Fruit fly (Drosophila melanogaster) whole organism, wandering third instar larva: ENCODE results near the gene REPTOR.

Experiments
- Abd-B ChIP-seq: fragments of >200 bp; optimal IDR thresholded peaks from 2 replicates; lab custom pipeline; 2017; ENCODE audit warnings: missing biosample characterization, missing genetic modification characterization
- CG32264 ChIP-seq: fragments of 200-800 bp; sonication (Bioruptor generic); optimal IDR thresholded peaks from 2 replicates; lab custom pipeline; 2016; ENCODE audit warnings: missing biosample characterization, missing genetic modification characterization
- CG9705 ChIP-seq: fragments of 200-800 bp; sonication (Bioruptor generic); optimal IDR thresholded peaks from 2 replicates; lab custom pipeline; 2018; ENCODE audit warnings: missing biosample characterization, mild to moderate bottlenecking, missing genetic modification characterization
- CrebA ChIP-seq: fragments of 200-800 bp; sonication (Bioruptor generic); optimal IDR thresholded peaks from 2 replicates; lab custom pipeline; 2016; ENCODE audit warnings: missing biosample characterization, mild to moderate bottlenecking, missing genetic modification characterization, borderline replicate concordance
- Dfd ChIP-seq: fragments of >200 bp; optimal IDR thresholded peaks from 2 replicates; lab custom pipeline; 2017; ENCODE audit warnings: missing biosample characterization, missing genetic modification characterization
- Dif ChIP-seq: fragments of 200-275, 200-300 bp; sonication (Bioruptor generic); optimal IDR thresholded peaks from 2 replicates; lab custom pipeline; 2018; ENCODE audit warnings: missing biosample characterization, missing genetic modification characterization; ENCODE audit not compliant: partially characterized antibody
- GATAd ChIP-seq: sonication (Bioruptor generic); optimal IDR thresholded peaks from 2 replicates; lab custom pipeline; 2016; ENCODE audit warnings: missing biosample characterization, missing genetic modification characterization
- HLH106 ChIP-seq: fragments of 200-800 bp; optimal IDR thresholded peaks from 3 replicates; lab custom pipeline; 2019; ENCODE audit warnings: missing biosample characterization, mild to moderate bottlenecking, missing genetic modification characterization, moderate library complexity
- Hnf4 ChIP-seq: fragments of 200-800 bp; sonication (Bioruptor generic); optimal IDR thresholded peaks from 2 replicates; lab custom pipeline; 2016; ENCODE audit warnings: missing biosample characterization, mild to moderate bottlenecking, missing genetic modification characterization
- Hr78 ChIP-seq: fragments of >200 bp; optimal IDR thresholded peaks from 2 replicates; lab custom pipeline; 2017; ENCODE audit warnings: missing biosample characterization, missing genetic modification characterization
- Hr83 ChIP-seq: fragments of 200-300 bp; sonication (Bioruptor generic); optimal IDR thresholded peaks from 2 replicates; lab custom pipeline; 2016; ENCODE audit warnings: missing biosample characterization, mild to moderate bottlenecking, missing genetic modification characterization, moderate library complexity; ENCODE audit not compliant: poor library complexity, severe bottlenecking
- Jra ChIP-seq: sonication (Bioruptor generic); optimal IDR thresholded peaks from 2 replicates; lab custom pipeline; 2016; ENCODE audit warnings: missing biosample characterization, missing genetic modification characterization
- Mio ChIP-seq: sonication (Bioruptor generic); optimal IDR thresholded peaks from 2 replicates; lab custom pipeline; 2016; ENCODE audit warnings: missing biosample characterization, missing genetic modification characterization
- Myc ChIP-seq: fragments of >200 bp; optimal IDR thresholded peaks from 2 replicates; lab custom pipeline; 2017
- N ChIP-seq: fragments of >200 bp; optimal IDR thresholded peaks from 2 replicates; lab custom pipeline; 2018; ENCODE audit warnings: missing biosample characterization, missing external identifiers, missing genetic modification characterization
- OdsH ChIP-seq: fragments of 200-800 bp; sonication (Bioruptor generic); optimal IDR thresholded peaks from 2 replicates; lab custom pipeline; 2016; ENCODE audit warnings: missing biosample characterization, mild to moderate bottlenecking, missing genetic modification characterization
- Rel ChIP-seq, 2 experiments: fragments of 200-800 bp; sonication (Bioruptor generic) in 1 of 2; optimal IDR thresholded peaks; 2 replicates in 1 of 2; 3 replicates in 1 of 2; lab custom pipeline; 2016 to 2019; ENCODE audit warnings: mild to moderate bottlenecking in 2 of 2, missing biosample characterization in 2 of 2, missing genetic modification characterization in 2 of 2, moderate library complexity in 1 of 2
- Sp1 ChIP-seq: fragments of 200-800 bp; sonication (Bioruptor generic); optimal IDR thresholded peaks from 3 replicates; lab custom pipeline; 2019; ENCODE audit warnings: missing biosample characterization, mild to moderate bottlenecking, missing genetic modification characterization, moderate library complexity
- Vsx2 ChIP-seq: fragments of 200-300, 225-300 bp; sonication (Bioruptor generic); optimal IDR thresholded peaks from 2 replicates; lab custom pipeline; 2018; ENCODE audit warnings: missing biosample characterization, missing genetic modification characterization; ENCODE audit not compliant: partially characterized antibody
- br ChIP-seq: fragments of 200-800 bp; sonication (Bioruptor generic); optimal IDR thresholded peaks from 2 replicates; lab custom pipeline; 2016; ENCODE audit warnings: missing biosample characterization, missing genetic modification characterization
- brk ChIP-seq: fragments of 200-800 bp; sonication (Bioruptor generic); optimal IDR thresholded peaks from 2 replicates; lab custom pipeline; 2016; ENCODE audit warnings: missing biosample characterization, mild to moderate bottlenecking, missing genetic modification characterization
- dl ChIP-seq, 2 experiments: fragments of 175-275, 200-275 bp in 1 of 2; fragments of 200-275 bp in 1 of 2; sonication (Bioruptor generic); optimal IDR thresholded peaks; lab custom pipeline; 2018; ENCODE audit warnings: mild to moderate bottlenecking in 2 of 2, missing biosample characterization in 2 of 2, missing genetic modification characterization in 2 of 2, moderate library complexity in 2 of 2; ENCODE audit not compliant: partially characterized antibody in 2 of 2, insufficient read depth in 1 of 2
- dmrt93B ChIP-seq: fragments of 200-800 bp; sonication (Bioruptor generic); optimal IDR thresholded peaks from 2 replicates; lab custom pipeline; 2018; ENCODE audit warnings: missing biosample characterization, mild to moderate bottlenecking, missing genetic modification characterization
- dsf ChIP-seq: sonication (Bioruptor generic); optimal IDR thresholded peaks from 2 replicates; lab custom pipeline; 2016; ENCODE audit warnings: missing biosample characterization, missing genetic modification characterization, borderline replicate concordance
- ey ChIP-seq: fragments of 200-800 bp; sonication (Bioruptor generic); optimal IDR thresholded peaks from 2 replicates; lab custom pipeline; 2016; ENCODE audit warnings: missing biosample characterization, missing genetic modification characterization
- foxo ChIP-seq, 2 experiments: fragments of 200-800 bp; sonication (Bioruptor generic); optimal IDR thresholded peaks; 2 replicates in 1 of 2; 3 replicates in 1 of 2; lab custom pipeline; 2016 to 2017; ENCODE audit warnings: missing biosample characterization in 2 of 2, missing genetic modification characterization in 2 of 2
- fru ChIP-seq: fragments of 200-800 bp; sonication (Bioruptor generic); optimal IDR thresholded peaks from 3 replicates; lab custom pipeline; 2016; ENCODE audit warnings: missing biosample characterization, mild to moderate bottlenecking, missing genetic modification characterization
- h ChIP-seq: fragments of 200-800 bp; sonication (Bioruptor generic); optimal IDR thresholded peaks from 3 replicates; lab custom pipeline; 2016; ENCODE audit warnings: missing biosample characterization, mild to moderate bottlenecking, missing genetic modification characterization
- jim ChIP-seq: fragments of 175-275, 200-325 bp; sonication (Bioruptor generic); optimal IDR thresholded peaks from 2 replicates; lab custom pipeline; 2016; ENCODE audit warnings: missing biosample characterization, mild to moderate bottlenecking, missing genetic modification characterization
- lola ChIP-seq: fragments of >200 bp; optimal IDR thresholded peaks from 2 replicates; lab custom pipeline; 2017; ENCODE audit warnings: missing biosample characterization, missing genetic modification characterization
- pan ChIP-seq: fragments of >200 bp; optimal IDR thresholded peaks from 2 replicates; lab custom pipeline; 2017
- psq ChIP-seq: fragments of 200-800 bp; sonication (Bioruptor generic); optimal IDR thresholded peaks from 3 replicates; lab custom pipeline; 2017; ENCODE audit warnings: missing biosample characterization, mild to moderate bottlenecking, missing genetic modification characterization, moderate library complexity
- rgr ChIP-seq: fragments of 200-800 bp; sonication (Bioruptor generic); optimal IDR thresholded peaks from 3 replicates; lab custom pipeline; 2016; ENCODE audit warnings: missing biosample characterization, mild to moderate bottlenecking, missing genetic modification characterization
- sage ChIP-seq: fragments of 200-800 bp; sonication (Bioruptor generic); optimal IDR thresholded peaks from 2 replicates; lab custom pipeline; 2016; ENCODE audit warnings: missing biosample characterization, mild to moderate bottlenecking, missing genetic modification characterization
- sv ChIP-seq: fragments of 200-800 bp; sonication (Bioruptor generic); optimal IDR thresholded peaks from 3 replicates; lab custom pipeline; 2016; ENCODE audit warnings: missing biosample characterization, missing genetic modification characterization
- tai ChIP-seq: sonication (Bioruptor generic); optimal IDR thresholded peaks from 2 replicates; lab custom pipeline; 2016; ENCODE audit warnings: missing biosample characterization, missing genetic modification characterization
- usp ChIP-seq: fragments of >200 bp; optimal IDR thresholded peaks from 2 replicates; lab custom pipeline; 2017; ENCODE audit warnings: missing biosample characterization, missing genetic modification characterization
- woc ChIP-seq: sonication (Bioruptor generic); optimal IDR thresholded peaks from 2 replicates; lab custom pipeline; 2016; ENCODE audit warnings: missing biosample characterization, mild to moderate bottlenecking, missing genetic modification characterization

Gene REPTOR

DNA sequence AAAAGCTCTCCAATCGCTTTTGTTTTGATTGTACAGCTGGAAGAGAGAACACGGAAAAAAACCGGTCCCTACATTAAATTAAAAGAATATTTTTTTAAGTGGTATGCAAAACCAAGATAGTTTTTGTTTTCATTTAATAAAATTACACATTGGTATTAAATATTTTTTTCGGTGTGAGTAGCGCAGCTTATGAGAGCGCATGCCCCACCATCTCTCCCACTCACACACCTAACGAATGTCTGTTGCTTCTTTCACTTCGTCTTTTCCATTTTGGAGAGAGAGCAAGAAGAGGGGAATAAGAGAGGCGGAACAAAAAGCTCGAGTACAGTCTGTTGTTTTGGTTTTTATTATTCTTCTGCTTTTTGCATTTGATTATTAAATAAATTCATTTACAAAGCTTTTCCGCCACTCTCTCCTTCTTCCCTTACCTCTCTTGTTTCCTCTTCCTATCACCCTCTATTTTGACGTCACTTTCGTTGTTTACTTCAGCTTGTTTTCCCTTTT is 10.1 kb downstream of the REPTOR start (continued):
- TF ChIP-seq dmrt93B (GFP tag; lab: Kevin White, UChicago) (peak; percentile 96), pan (no peak), N (GFP tag; lab: Kevin White, UChicago) (no peak), CG9705 (GFP tag; lab: Kevin White, UChicago) (peak; percentile 93)

- no peak for TF ChIP-seq pan
- TF ChIP-seq CG9705 (GFP tag; lab: Kevin White, UChicago), result no peak
- TF ChIP-seq fru (GFP tag; lab: Kevin White, UChicago), result peak; percentile 1
- no peak for TF ChIP-seq Abd-B (GFP tag; lab: Kevin White, UChicago)
- no peak for TF ChIP-seq ey (GFP tag; lab: Kevin White, UChicago)
- peak; percentile 32 for TF ChIP-seq br (GFP tag; lab: Kevin White, UChicago)
- peak; percentile 4 for TF ChIP-seq sage (GFP tag; lab: Kevin White, UChicago)
- TF ChIP-seq sv (GFP tag; lab: Kevin White, UChicago), result no peak
- TF ChIP-seq Rel (GFP tag; optimal IDR thresholded peaks at IDR 0.05; lab: Kevin White, UChicago), result peak; percentile 16
- peak; percentile 42 for TF ChIP-seq Rel (tag; optimal IDR thresholded peaks at IDR 0.05; lab: Kevin White, UChicago)
- no peak for TF ChIP-seq rgr (GFP tag; lab: Kevin White, UChicago)
- TF ChIP-seq psq (GFP tag; lab: Kevin White, UChicago), result no peak
- peak; percentile 59 for TF ChIP-seq Hr83 (GFP tag; lab: Kevin White, UChicago)
- TF ChIP-seq dsf, result no peak
- peak; percentile 60 for TF ChIP-seq brk (GFP tag; lab: Kevin White, UChicago)
- no peak for TF ChIP-seq lola
- TF ChIP-seq Vsx2, result peak; percentile 65
- no peak for TF ChIP-seq OdsH (GFP tag; lab: Kevin White, UChicago)
- TF ChIP-seq Dif (GFP tag; lab: Kevin White, UChicago), result peak; percentile 89
- TF ChIP-seq woc (GFP tag; lab: Kevin White, UChicago), result no peak
- TF ChIP-seq N (GFP tag; lab: Kevin White, UChicago), result no peak
- TF ChIP-seq HLH106 (tag; lab: Kevin White, UChicago), result no peak
- TF ChIP-seq Dfd (GFP tag; lab: Kevin White, UChicago), result no peak
- TF ChIP-seq usp (GFP tag; lab: Kevin White, UChicago), result no peak
- TF ChIP-seq jim (GFP tag; lab: Kevin White, UChicago), result peak; percentile 54
- no peak for TF ChIP-seq Mio (GFP tag; lab: Kevin White, UChicago)
- no peak for TF ChIP-seq Myc (lab: Kevin White, UChicago)
- TF ChIP-seq Sp1 (GFP tag; lab: Kevin White, UChicago), result peak; percentile 10
- peak; percentile 73 to 87 for TF ChIP-seq dl (GFP tag; optimal IDR thresholded peaks at IDR 0.05; lab: Kevin White, UChicago; ENCODE audit: insufficient read depth in 1 of 2, partially characterized antibody in 2 of 2)
- no peak for TF ChIP-seq dmrt93B (GFP tag; lab: Kevin White, UChicago)
- TF ChIP-seq CG32264 (GFP tag; lab: Kevin White, UChicago), result no peak
- no peak for TF ChIP-seq foxo (GFP tag; optimal IDR thresholded peaks at IDR 0.05; lab: Kevin White, UChicago)
- no peak for TF ChIP-seq Jra (GFP tag; lab: Kevin White, UChicago)
- TF ChIP-seq CrebA (GFP tag; lab: Kevin White, UChicago), result peak; percentile 75
- TF ChIP-seq Hr78, result no peak
- TF ChIP-seq tai, result no peak
- TF ChIP-seq h (GFP tag; lab: Kevin White, UChicago), result peak; percentile 48
- TF ChIP-seq GATAd, result no peak
- TF ChIP-seq Hnf4 (GFP tag; lab: Kevin White, UChicago), result peak; percentile 18
Measured at dm6 chr3R:24571386-24572124, 11.1 kb downstream of the REPTOR start.
